Worm (Caenorhabditis elegans) whole organism, young adult: ENCODE results near the gene cnc-9.

Source experiments
- B0336.3 ChIP-seq: fragments of 200-800 bp; sonication (Bioruptor generic); IDR thresholded peaks from 2 replicates; pipeline ENCODE4 v1.3.6; 2022; ENCODE audit warnings: missing genetic modification characterization, missing compliant biosample characterization
- D2030.7 ChIP-seq: fragments of 200-800 bp; sonication (Bioruptor generic); IDR thresholded peaks from 2 replicates; pipeline ENCODE4 v1.3.6; 2022; ENCODE audit warnings: missing genetic modification reagents, missing genetic modification characterization, missing compliant biosample characterization
- Y53G8AR.9 ChIP-seq: fragments of 200-800 bp; sonication (Bioruptor generic); conservative IDR thresholded peaks from 2 replicates; pipeline ENCODE4 v1.3.6; 2022; ENCODE audit warnings: missing genetic modification reagents, missing genetic modification characterization, missing compliant biosample characterization
- ama-1 ChIP-seq, 3 experiments: fragments of 150-350 bp in 1 of 3; sonication (generic microtip) in 2 of 3; optimal IDR thresholded peaks; 2 replicates each; lab custom pipeline; 2014 to 2018; ENCODE audit warnings: missing biosample characterization in 2 of 3, missing genetic modification characterization in 2 of 3, missing genetic modification reagents in 2 of 3
- attf-3 ChIP-seq: fragments of 200-800 bp; sonication (Bioruptor generic); conservative IDR thresholded peaks from 2 replicates; pipeline ENCODE4 v1.3.6; 2022; ENCODE audit warnings: missing genetic modification reagents, missing genetic modification characterization, missing compliant biosample characterization
- attf-5 ChIP-seq: fragments of 200-800 bp; sonication (Bioruptor generic); optimal IDR thresholded peaks from 2 replicates; lab custom pipeline; 2018; ENCODE audit warnings: mild to moderate bottlenecking, missing genetic modification characterization, missing compliant biosample characterization
- dpl-1 ChIP-seq: fragments of 150-350 bp; optimal IDR thresholded peaks from 2 replicates; lab custom pipeline; 2014; ENCODE audit warnings: missing biosample characterization, missing genetic modification reagents, missing genetic modification characterization
- let-526 ChIP-seq: fragments of 200-800 bp; sonication (Bioruptor generic); IDR thresholded peaks from 2 replicates; pipeline ENCODE4 v1.3.6; 2022; ENCODE audit warnings: missing genetic modification reagents, missing genetic modification characterization, missing compliant biosample characterization
- nfya-1 ChIP-seq: sonication (generic microtip); optimal IDR thresholded peaks from 2 replicates; lab custom pipeline; 2017; ENCODE audit warnings: antibody characterized with exemption, missing compliant biosample characterization, missing genetic modification characterization, borderline replicate concordance; ENCODE audit not compliant: insufficient read depth
- nhr-120 ChIP-seq: fragments of 200-800 bp; sonication (Bioruptor generic); IDR thresholded peaks from 2 replicates; pipeline ENCODE4 v1.3.6; 2022; ENCODE audit warnings: missing genetic modification characterization, missing compliant biosample characterization
- nhr-179 ChIP-seq: sonication (generic microtip); optimal IDR thresholded peaks from 2 replicates; lab custom pipeline; 2016; ENCODE audit warnings: mild to moderate bottlenecking, missing genetic modification characterization, missing compliant biosample characterization
- rec-8 ChIP-seq, 2 experiments: sonication (generic microtip); optimal IDR thresholded peaks; 2 replicates each; lab custom pipeline; 2016; ENCODE audit warnings: mild to moderate bottlenecking in 2 of 2, missing genetic modification characterization in 2 of 2, missing genetic modification reagents in 2 of 2, missing genotype in 2 of 2, missing biosample characterization in 1 of 2, missing compliant biosample characterization in 1 of 2, moderate library complexity in 1 of 2
- sea-2 ChIP-seq: fragments of 200-800 bp; sonication (Bioruptor generic); IDR thresholded peaks from 2 replicates; pipeline ENCODE4 v1.3.6; 2022; ENCODE audit warnings: missing genetic modification characterization, missing compliant biosample characterization
- unc-130 ChIP-seq: sonication (generic microtip); optimal IDR thresholded peaks from 2 replicates; lab custom pipeline; 2016; ENCODE audit warnings: missing genetic modification reagents, missing genetic modification characterization, missing compliant biosample characterization

DNA sequence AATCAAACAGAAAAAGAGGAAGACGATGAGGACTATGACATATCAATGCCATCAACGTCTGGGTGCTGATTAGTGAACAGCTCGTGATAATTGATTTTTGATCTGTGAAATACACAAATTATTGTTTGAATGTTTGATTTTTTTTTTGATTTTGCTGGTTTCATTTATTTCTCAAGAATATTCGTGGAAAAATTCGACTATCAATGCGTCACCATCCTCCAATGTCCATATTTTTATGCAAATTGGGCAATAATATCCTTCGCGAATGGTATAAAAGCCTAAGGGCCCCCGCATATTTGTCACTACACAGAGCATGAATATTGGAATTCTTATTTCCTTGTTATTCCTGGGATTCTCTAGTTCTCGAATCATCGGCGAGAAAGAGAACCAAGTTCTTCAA, 39.8 kb upstream of the cnc-9 start, which contains the start of gene try-13:
- TF ChIP-seq Y53G8AR.9 (no peak), unc-130 (GFP tag; lab: Kevin White, UChicago) (no peak), nhr-179 (tag; lab: Kevin White, UChicago) (no peak), D2030.7 (GFP tag; lab: Robert Waterston, UW) (no peak), nhr-120 (GFP tag; lab: Robert Waterston, UW) (no peak), let-526 (GFP tag; lab: Robert Waterston, UW) (no peak), ama-1 (optimal IDR thresholded peaks at IDR 0.05; lab: Kevin White, UChicago) (no peak), ama-1 (GFP tag; optimal IDR thresholded peaks at IDR 0.05; lab: Kevin White, UChicago) (no peak), B0336.3 (no peak), rec-8 (tag; optimal IDR thresholded peaks at IDR 0.05; lab: Kevin White, UChicago) (no peak), attf-5 (no peak), sea-2 (GFP tag; lab: Robert Waterston, UW) (no peak), attf-3 (no peak), dpl-1 (GFP tag; lab: Kevin White, UChicago) (no peak), nfya-1 (no peak)
